Worm (Caenorhabditis elegans): ENCODE results near the gene pqn-42.

pqn-42 gene

DNA sequence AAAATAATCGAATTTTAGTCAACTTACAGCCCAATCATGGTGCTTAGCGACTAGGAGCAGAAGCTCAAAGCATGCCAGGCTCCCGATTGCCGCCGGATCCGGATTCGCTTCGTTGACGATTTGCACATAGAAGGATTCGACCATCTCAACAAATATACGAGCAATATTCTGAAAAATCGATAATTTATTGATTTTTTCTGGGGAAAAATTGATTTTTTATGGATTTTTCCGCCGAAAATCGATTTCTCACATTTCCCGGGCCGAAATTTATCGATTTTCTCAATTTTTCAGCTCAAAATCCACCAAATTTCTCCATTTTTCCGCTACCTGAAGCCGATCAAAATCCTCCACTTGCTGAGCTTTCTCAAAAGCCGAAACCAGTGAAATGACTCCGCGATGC lies 10.1 kb upstream of the pqn-42 start:
- no peak for TF ChIP-seq nhr-76 (tag; optimal IDR thresholded peaks at IDR 0.05)
- peak; percentile 82 for TF ChIP-seq ceh-28 (tag; optimal IDR thresholded peaks at IDR 0.05)
- no peak for TF ChIP-seq lin-15B (tag; optimal IDR thresholded peaks at IDR 0.05)

DNA sequence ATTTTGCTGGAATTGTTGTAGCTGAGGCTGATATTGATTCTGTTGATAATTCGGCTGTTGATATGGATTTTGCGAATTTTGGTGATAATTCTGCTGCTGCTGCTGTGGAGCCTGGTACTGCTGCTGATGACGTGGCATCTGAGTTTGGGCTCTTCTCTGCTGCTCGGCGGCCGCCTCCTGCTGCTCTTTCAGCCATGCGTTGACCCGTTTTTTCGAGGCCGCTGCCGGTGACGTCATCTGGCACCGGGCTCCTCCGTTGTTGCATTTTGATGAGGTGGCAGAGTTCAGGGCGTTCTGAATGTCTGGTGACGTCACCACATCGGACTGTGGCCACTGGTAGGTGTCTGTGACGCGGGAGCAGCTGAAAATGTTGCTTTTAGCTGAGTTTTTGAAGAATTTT lies 1.8 kb downstream of the pqn-42 start:
- TF ChIP-seq egl-27 (tag; optimal IDR thresholded peaks at IDR 0.05) (no peak), ama-1 (optimal IDR thresholded peaks at IDR 0.05) (no peak), lin-15B (tag; optimal IDR thresholded peaks at IDR 0.05) (no peak), ZK546.5 (tag; optimal IDR thresholded peaks at IDR 0.05) (no peak)

DNA sequence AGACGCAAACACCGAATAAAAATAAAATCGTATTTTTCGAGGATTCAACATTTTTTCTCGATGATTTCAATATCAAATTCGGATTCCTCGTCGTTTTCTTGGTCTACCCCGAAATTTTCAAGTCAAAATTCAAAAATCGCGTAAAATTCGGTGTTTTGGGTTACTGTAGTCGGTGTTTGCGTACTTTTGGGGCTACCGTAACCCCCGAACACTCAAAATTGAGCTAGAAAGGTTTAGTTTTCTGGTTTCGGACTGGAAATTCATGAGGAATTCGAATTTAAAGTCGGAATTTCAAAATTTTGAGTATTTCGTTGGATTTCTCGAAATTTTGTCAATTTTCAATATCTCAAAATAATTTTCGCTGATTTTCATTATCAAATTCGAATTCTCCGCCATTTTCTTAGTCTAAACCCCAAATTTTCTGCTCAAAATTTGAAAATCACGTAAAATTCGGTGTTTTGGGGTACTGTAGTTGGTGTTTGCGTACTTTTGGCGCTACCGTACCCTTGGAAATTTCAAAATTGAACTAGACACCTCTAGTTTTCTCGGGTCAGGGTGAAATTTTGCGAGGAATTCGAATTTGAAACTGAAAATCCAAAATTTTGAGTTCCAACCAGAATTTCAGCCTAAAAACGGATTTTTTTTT lies 2.7 kb downstream of the pqn-42 start:
- TF ChIP-seq mml-1 (tag; optimal IDR thresholded peaks at IDR 0.05) (no peak), pqm-1 (tag; optimal IDR thresholded peaks at IDR 0.05) (no peak), nhr-237 (tag; optimal IDR thresholded peaks at IDR 0.05) (no peak), nhr-23 (tag; optimal IDR thresholded peaks at IDR 0.05) (no peak), egl-27 (tag; optimal IDR thresholded peaks at IDR 0.05) (no peak), lin-15B (tag; optimal IDR thresholded peaks at IDR 0.05) (no peak), sea-2 (GFP tag; optimal IDR thresholded peaks at IDR 0.05) (no peak), egl-5 (tag; optimal IDR thresholded peaks at IDR 0.05) (no peak), daf-12 (tag; optimal IDR thresholded peaks at IDR 0.05) (no peak), nfya-1 (tag; optimal IDR thresholded peaks at IDR 0.05; ENCODE audit: insufficient read depth) (no peak), nhr-28 (tag; optimal IDR thresholded peaks at IDR 0.05) (no peak), elt-1 (tag; optimal IDR thresholded peaks at IDR 0.05) (no peak), aly-2 (tag; optimal IDR thresholded peaks at IDR 0.05) (no peak), ztf-4 (tag; optimal IDR thresholded peaks at IDR 0.05) (no peak), nhr-25 (tag; optimal IDR thresholded peaks at IDR 0.05) (no peak)

DNA sequence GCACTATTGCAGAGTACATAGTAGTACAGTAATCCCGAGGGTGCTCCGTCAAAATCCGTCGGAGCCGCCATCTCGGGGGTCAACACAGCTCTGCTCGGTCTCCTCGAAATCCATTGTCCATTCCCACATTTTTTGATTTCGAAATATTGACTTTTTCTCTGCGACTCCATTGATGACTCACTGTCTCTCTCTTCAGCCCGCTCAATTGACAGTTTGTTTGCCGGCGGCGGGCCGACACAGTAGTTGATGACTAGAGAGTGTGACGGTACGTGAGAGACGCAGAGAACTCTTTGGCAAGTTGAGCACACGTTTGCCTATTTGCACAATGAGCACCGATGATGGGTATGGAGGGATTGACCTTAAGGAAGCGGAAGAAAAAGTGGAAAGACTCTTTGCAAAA lies 4.0 kb downstream of the pqn-42 start:
- TF ChIP-seq pha-4 (tag; optimal IDR thresholded peaks at IDR 0.05) (peak; percentile 96), egl-27 (tag; optimal IDR thresholded peaks at IDR 0.05) (no peak), lin-39 (tag; optimal IDR thresholded peaks at IDR 0.05) (no peak), mdl-1 (tag; optimal IDR thresholded peaks at IDR 0.05) (no peak), jun-1 (tag; optimal IDR thresholded peaks at IDR 0.05) (peak; percentile 41), skn-1 (tag; optimal IDR thresholded peaks at IDR 0.05) (no peak), unc-62 (GFP tag; optimal IDR thresholded peaks at IDR 0.05) (no peak), pqm-1 (tag; optimal IDR thresholded peaks at IDR 0.05) (peak; percentile 65), fkh-2 (tag; optimal IDR thresholded peaks at IDR 0.05) (no peak), zag-1 (tag; optimal IDR thresholded peaks at IDR 0.05) (no peak), nhr-77 (tag; optimal IDR thresholded peaks at IDR 0.05) (no peak), elt-2 (tag; optimal IDR thresholded peaks at IDR 0.05) (peak; percentile 57), ceh-9 (tag; optimal IDR thresholded peaks at IDR 0.05) (no peak), snpc-4 (tag; optimal IDR thresholded peaks at IDR 0.05) (peak; percentile 51), ceh-28 (tag; optimal IDR thresholded peaks at IDR 0.05) (peak; percentile 53), nhr-28 (tag; optimal IDR thresholded peaks at IDR 0.05) (no peak)

DNA sequence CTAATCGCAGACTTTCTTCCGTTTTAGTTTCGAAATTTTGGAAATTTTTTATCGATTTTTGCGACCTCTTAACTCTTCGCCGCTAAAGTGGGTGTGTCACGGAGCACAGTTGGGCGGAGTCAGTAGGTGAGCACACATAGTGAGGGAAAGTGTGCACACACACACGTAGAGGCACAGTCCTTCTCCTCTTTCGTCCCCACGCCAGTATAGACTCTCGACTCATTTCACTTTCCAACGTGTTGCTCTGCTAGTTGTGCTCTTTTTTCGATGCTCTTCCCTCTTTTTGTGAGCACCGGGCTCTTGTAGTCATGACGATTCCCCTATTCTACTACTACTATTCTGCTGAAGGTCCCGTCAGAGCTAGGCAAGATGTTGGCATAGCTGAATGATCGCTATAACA lies 6.3 kb downstream of the pqn-42 start:
- TF ChIP-seq lin-15B (tag; optimal IDR thresholded peaks at IDR 0.05) = no peak
- TF ChIP-seq pha-4 (tag; optimal IDR thresholded peaks at IDR 0.05) = peak; percentile 50
- TF ChIP-seq ama-1 (optimal IDR thresholded peaks at IDR 0.05) = peak; percentile 7
- no peak for TF ChIP-seq mdl-1 (tag; optimal IDR thresholded peaks at IDR 0.05)
- no peak for TF ChIP-seq ceh-28 (tag; optimal IDR thresholded peaks at IDR 0.05)
- TF ChIP-seq elt-1 (tag; optimal IDR thresholded peaks at IDR 0.05) = no peak
- peak; percentile 58 for TF ChIP-seq elt-2 (tag; optimal IDR thresholded peaks at IDR 0.05)
- TF ChIP-seq nfya-1 (tag; optimal IDR thresholded peaks at IDR 0.05; ENCODE audit: insufficient read depth) = no peak
- TF ChIP-seq fkh-10 (GFP tag; optimal IDR thresholded peaks at IDR 0.05) = no peak
- TF ChIP-seq sea-2 (GFP tag; optimal IDR thresholded peaks at IDR 0.05) = no peak
- TF ChIP-seq pqm-1 (tag; optimal IDR thresholded peaks at IDR 0.05) = peak; percentile 64

DNA sequence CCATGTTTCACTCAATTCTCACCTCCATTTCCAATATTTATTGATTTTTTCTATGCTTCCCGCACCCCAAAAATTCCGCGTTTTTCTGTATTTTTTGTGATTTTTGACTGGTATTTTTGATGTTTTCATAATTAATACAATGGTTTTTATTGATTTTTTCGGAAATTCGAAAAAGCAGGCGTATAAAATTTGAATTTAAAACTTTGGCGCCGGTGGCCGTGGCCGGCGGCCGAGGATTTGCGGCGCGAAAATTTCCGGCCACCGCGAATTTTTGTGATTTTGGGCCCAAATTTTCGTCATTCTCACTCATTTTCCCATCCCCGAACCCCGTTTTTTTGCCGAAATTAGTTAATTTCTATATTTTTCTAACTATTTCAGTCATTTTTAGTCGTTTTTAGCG lies 7.8 kb downstream of the pqn-42 start:
- TF ChIP-seq fos-1 (tag; optimal IDR thresholded peaks at IDR 0.05) (no peak), lin-15B (tag; optimal IDR thresholded peaks at IDR 0.05) (peak; percentile 9), nfya-1 (tag; optimal IDR thresholded peaks at IDR 0.05; ENCODE audit: insufficient read depth) (peak; percentile 45), nhr-23 (tag; optimal IDR thresholded peaks at IDR 0.05) (peak; percentile 26), elt-2 (tag; optimal IDR thresholded peaks at IDR 0.05) (peak; percentile 1), pha-4 (tag; optimal IDR thresholded peaks at IDR 0.05) (peak; percentile 9), hmg-11 (tag; optimal IDR thresholded peaks at IDR 0.05) (peak; percentile 28), ceh-28 (tag; optimal IDR thresholded peaks at IDR 0.05) (peak; percentile 60), snpc-4 (tag; optimal IDR thresholded peaks at IDR 0.05) (peak; percentile 24), ama-1 (optimal IDR thresholded peaks at IDR 0.05) (no peak), skn-1 (tag; optimal IDR thresholded peaks at IDR 0.05) (no peak)
